Worm (Caenorhabditis elegans) whole organism, L2 larva: ENCODE measurements around the gene F59D12.5.

Experiments
- dmd-4 ChIP-seq: sonication (generic microtip); optimal IDR thresholded peaks from 2 replicates; lab custom pipeline; 2017; ENCODE audit warnings: missing biosample characterization, missing genetic modification characterization
- egl-27 ChIP-seq: sonication (generic microtip); optimal IDR thresholded peaks from 3 replicates; lab custom pipeline; 2017; ENCODE audit warnings: missing biosample characterization, missing genetic modification reagents, missing genetic modification characterization
- lin-13 ChIP-seq: fragments of 150-350 bp; optimal IDR thresholded peaks from 2 replicates; lab custom pipeline; 2014; ENCODE audit warnings: missing biosample characterization, missing genetic modification reagents, missing genetic modification characterization
- lin-39 ChIP-seq: fragments of 150-350 bp; optimal IDR thresholded peaks from 2 replicates; lab custom pipeline; 2014; ENCODE audit warnings: missing biosample characterization, missing genetic modification reagents, missing genetic modification characterization
- snpc-4 ChIP-seq: fragments of 150-350 bp; optimal IDR thresholded peaks from 2 replicates; lab custom pipeline; 2014; ENCODE audit warnings: missing biosample characterization, missing genetic modification characterization
- unc-39 ChIP-seq: fragments of 150-350 bp; optimal IDR thresholded peaks from 2 replicates; lab custom pipeline; 2014; ENCODE audit warnings: missing biosample characterization, missing genetic modification characterization
- unc-62 ChIP-seq: fragments of 150-350 bp; optimal IDR thresholded peaks from 2 replicates; lab custom pipeline; 2014; ENCODE audit warnings: missing biosample characterization, missing genetic modification reagents, missing genetic modification characterization

ce11 chrX:15616443-15616842, 30.7 kb downstream of the F59D12.5 start, which contains the start of gene ergi-3:
- TF ChIP-seq snpc-4 (tag; lab: Kevin White, UChicago) (peak; percentile 3), egl-27 (no peak), unc-62 (GFP tag; lab: Kevin White, UChicago) (no peak), lin-13 (GFP tag; lab: Kevin White, UChicago) (peak; percentile 73), unc-39 (tag; lab: Kevin White, UChicago) (no peak), lin-39 (tag; lab: Kevin White, UChicago) (no peak), dmd-4 (no peak)
